Fruit fly (Drosophila melanogaster) whole organism, wandering third instar larva: Measurements from ENCODE around the gene CG18596.

Experiments
- Abd-B ChIP-seq: fragments of >200 bp; optimal IDR thresholded peaks from 2 replicates; lab custom pipeline; 2017; ENCODE audit warnings: missing biosample characterization, missing genetic modification characterization
- CG32264 ChIP-seq: fragments of 200-800 bp; sonication (Bioruptor generic); optimal IDR thresholded peaks from 2 replicates; lab custom pipeline; 2016; ENCODE audit warnings: missing biosample characterization, missing genetic modification characterization
- Dif ChIP-seq: fragments of 200-275, 200-300 bp; sonication (Bioruptor generic); optimal IDR thresholded peaks from 2 replicates; lab custom pipeline; 2018; ENCODE audit warnings: missing biosample characterization, missing genetic modification characterization; ENCODE audit not compliant: partially characterized antibody
- dl ChIP-seq, 2 experiments: fragments of 175-275, 200-275 bp in 1 of 2; fragments of 200-275 bp in 1 of 2; sonication (Bioruptor generic); optimal IDR thresholded peaks; lab custom pipeline; 2018; ENCODE audit warnings: mild to moderate bottlenecking in 2 of 2, missing biosample characterization in 2 of 2, missing genetic modification characterization in 2 of 2, moderate library complexity in 2 of 2; ENCODE audit not compliant: partially characterized antibody in 2 of 2, insufficient read depth in 1 of 2
- dsf ChIP-seq: sonication (Bioruptor generic); optimal IDR thresholded peaks from 2 replicates; lab custom pipeline; 2016; ENCODE audit warnings: missing biosample characterization, missing genetic modification characterization, borderline replicate concordance
- ey ChIP-seq: fragments of 200-800 bp; sonication (Bioruptor generic); optimal IDR thresholded peaks from 2 replicates; lab custom pipeline; 2016; ENCODE audit warnings: missing biosample characterization, missing genetic modification characterization
- pan ChIP-seq: fragments of >200 bp; optimal IDR thresholded peaks from 2 replicates; lab custom pipeline; 2017
- psq ChIP-seq: fragments of 200-800 bp; sonication (Bioruptor generic); optimal IDR thresholded peaks from 3 replicates; lab custom pipeline; 2017; ENCODE audit warnings: missing biosample characterization, mild to moderate bottlenecking, missing genetic modification characterization, moderate library complexity
- rgr ChIP-seq: fragments of 200-800 bp; sonication (Bioruptor generic); optimal IDR thresholded peaks from 3 replicates; lab custom pipeline; 2016; ENCODE audit warnings: missing biosample characterization, mild to moderate bottlenecking, missing genetic modification characterization
- usp ChIP-seq: fragments of >200 bp; optimal IDR thresholded peaks from 2 replicates; lab custom pipeline; 2017; ENCODE audit warnings: missing biosample characterization, missing genetic modification characterization

DNA sequence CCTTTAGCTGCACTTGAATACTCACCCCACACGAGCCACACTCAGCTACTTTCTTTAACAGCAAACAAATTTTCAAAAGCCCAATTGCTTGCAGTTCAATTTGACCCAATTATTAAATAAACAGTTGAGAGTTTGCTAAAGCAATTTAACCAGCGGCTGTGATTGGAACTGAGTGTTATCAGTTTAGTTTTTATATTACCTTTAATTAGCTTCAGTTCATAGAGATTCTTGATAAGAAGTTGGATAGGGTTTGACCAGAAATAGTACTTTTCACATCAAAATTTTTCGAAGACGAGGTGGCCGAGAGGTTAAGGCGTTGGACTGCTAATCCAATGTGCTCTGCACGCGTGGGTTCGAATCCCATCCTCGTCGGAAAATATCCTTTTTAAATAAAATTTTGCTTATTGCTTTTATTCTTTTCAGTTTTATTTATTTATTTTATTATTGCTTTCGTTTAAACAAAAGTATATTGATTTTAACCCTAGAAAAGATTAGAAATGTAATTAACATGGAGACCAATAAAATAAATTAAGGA is 20.6 kb downstream of the CG18596 start:
- TF ChIP-seq Abd-B (GFP tag; lab: Kevin White, UChicago) (no peak), CG32264 (no peak), ey (GFP tag; lab: Kevin White, UChicago) (no peak), dsf (GFP tag; lab: Kevin White, UChicago) (no peak), usp (GFP tag; lab: Kevin White, UChicago) (no peak), rgr (GFP tag; lab: Kevin White, UChicago) (no peak), pan (lab: Kevin White, UChicago) (no peak), psq (GFP tag; lab: Kevin White, UChicago) (no peak), dl (GFP tag; optimal IDR thresholded peaks at IDR 0.05; lab: Kevin White, UChicago; ENCODE audit: insufficient read depth in 1 of 2, partially characterized antibody in 2 of 2) (no peak), Dif (GFP tag; lab: Kevin White, UChicago) (no peak)
